Fruit fly (Drosophila melanogaster) whole organism, embryonic: ENCODE results near the gene ND-18.
A peak's percentile ranks its signal among the peaks of the same experiment; 100 is the strongest.

Source experiments
- Ada2b ChIP-seq: fragments of 200-800 bp; sonication (Bioruptor generic); IDR thresholded peaks from 2 replicates; pipeline ENCODE4 v1.3.6; 2022; ENCODE audit warnings: missing biosample characterization, missing genetic modification characterization
- CG10366 ChIP-seq: fragments of 200-800 bp; sonication (Bioruptor generic); IDR thresholded peaks from 2 replicates; pipeline ENCODE4 v1.3.6; 2022; ENCODE audit warnings: missing biosample characterization, missing genetic modification characterization
- CG12391 ChIP-seq: fragments of 200-800 bp; sonication (Bioruptor generic); optimal IDR thresholded peaks from 3 replicates; lab custom pipeline; 2018; ENCODE audit warnings: missing biosample characterization, mild to moderate bottlenecking, missing genetic modification characterization, moderate library complexity
- CG13296 ChIP-seq: fragments of 200-800 bp; sonication (Bioruptor generic); optimal IDR thresholded peaks from 3 replicates; lab custom pipeline; 2018; ENCODE audit warnings: missing biosample characterization, mild to moderate bottlenecking, missing genetic modification characterization
- CG13775 ChIP-seq: fragments of 200-800 bp; sonication (Bioruptor generic); optimal IDR thresholded peaks from 3 replicates; lab custom pipeline; 2017; ENCODE audit warnings: missing biosample characterization, mild to moderate bottlenecking, missing genetic modification characterization
- CG13894 ChIP-seq: fragments of 200-800 bp; sonication (Bioruptor generic); optimal IDR thresholded peaks from 3 replicates; lab custom pipeline; 2018; ENCODE audit warnings: missing biosample characterization, mild to moderate bottlenecking, missing genetic modification characterization, moderate library complexity
- CG17328 ChIP-seq: fragments of 200-800 bp; sonication (Bioruptor generic); IDR thresholded peaks from 2 replicates; pipeline ENCODE4 v1.3.6; 2022; ENCODE audit warnings: missing biosample characterization, missing genetic modification characterization
- CG17829 ChIP-seq: fragments of 200-800 bp; optimal IDR thresholded peaks from 2 replicates; lab custom pipeline; 2019; ENCODE audit warnings: missing biosample characterization, mild to moderate bottlenecking, missing genetic modification characterization, moderate library complexity
- CG1832 ChIP-seq: fragments of 200-800 bp; sonication (Bioruptor generic); optimal IDR thresholded peaks from 2 replicates; lab custom pipeline; 2017; ENCODE audit warnings: missing biosample characterization, mild to moderate bottlenecking, missing genetic modification characterization, inconsistent platforms
- CG34376 ChIP-seq: fragments of 200-800 bp; sonication (Bioruptor generic); optimal IDR thresholded peaks from 2 replicates; lab custom pipeline; 2018; ENCODE audit warnings: missing biosample characterization, mild to moderate bottlenecking, missing genetic modification characterization
- CG3847 ChIP-seq: fragments of 200-800 bp; sonication (Bioruptor generic); IDR thresholded peaks from 2 replicates; pipeline ENCODE4 v1.3.6; 2022; ENCODE audit warnings: missing biosample characterization, missing genetic modification characterization
- CG3995 ChIP-seq: fragments of 200-800 bp; sonication (Bioruptor generic); optimal IDR thresholded peaks from 3 replicates; lab custom pipeline; 2016; ENCODE audit warnings: missing biosample characterization, missing genetic modification characterization
- CG4820 ChIP-seq: fragments of 200-800 bp; sonication (Bioruptor generic); optimal IDR thresholded peaks from 3 replicates; lab custom pipeline; 2016; ENCODE audit warnings: missing biosample characterization, missing genetic modification characterization
- CG6654 ChIP-seq: fragments of 200-800 bp; sonication (Bioruptor generic); optimal IDR thresholded peaks from 2 replicates; lab custom pipeline; 2017; ENCODE audit warnings: missing biosample characterization, mild to moderate bottlenecking, missing genetic modification characterization
- D ChIP-seq, 2 experiments: fragments of 200-800 bp in 1 of 2; fragments of >200 bp in 1 of 2; sonication (Bioruptor generic) in 1 of 2; optimal IDR thresholded peaks; 2 replicates in 1 of 2; 3 replicates in 1 of 2; lab custom pipeline; 2017; ENCODE audit warnings: mild to moderate bottlenecking in 1 of 2, missing biosample characterization in 1 of 2, missing genetic modification characterization in 1 of 2, missing genetic modification reagents in 1 of 2
- Dip2 ChIP-seq: fragments of 200-800 bp; sonication (Bioruptor generic); IDR thresholded peaks from 2 replicates; pipeline ENCODE4 v1.3.6; 2022; ENCODE audit warnings: missing biosample characterization, missing genetic modification characterization
- Dp ChIP-seq: fragments of 200-800 bp; sonication (Bioruptor generic); optimal IDR thresholded peaks from 2 replicates; lab custom pipeline; 2018; ENCODE audit warnings: missing biosample characterization, mild to moderate bottlenecking, missing genetic modification characterization, moderate library complexity
- Dref ChIP-seq: fragments of 200-800 bp; sonication (Bioruptor generic); IDR thresholded peaks from 2 replicates; pipeline ENCODE4 v1.3.6; 2022; ENCODE audit warnings: missing biosample characterization, missing genetic modification characterization
- HLH4C ChIP-seq: fragments of 200-800 bp; sonication (Bioruptor generic); IDR thresholded peaks from 3 replicates; pipeline ENCODE4 v1.3.6; 2022; ENCODE audit warnings: missing biosample characterization, missing genetic modification characterization; ENCODE audit not compliant: partially characterized antibody
- Hr51 ChIP-seq, 2 experiments: fragments of 200-800 bp; sonication (Bioruptor generic); optimal IDR thresholded peaks; 2 replicates in 1 of 2; 3 replicates in 1 of 2; lab custom pipeline; 2016 to 2018; ENCODE audit warnings: missing biosample characterization in 2 of 2, missing genetic modification characterization in 2 of 2, mild to moderate bottlenecking in 1 of 2, moderate library complexity in 1 of 2
- Jarid2 ChIP-seq: fragments of 200-800 bp; sonication (Bioruptor generic); optimal IDR thresholded peaks from 3 replicates; lab custom pipeline; 2017; ENCODE audit warnings: mild to moderate bottlenecking, missing biosample characterization, missing genetic modification reagents, missing genetic modification characterization
- Meics ChIP-seq: fragments of 200-800 bp; sonication (Bioruptor generic); optimal IDR thresholded peaks from 2 replicates; lab custom pipeline; 2017; ENCODE audit warnings: missing biosample characterization, mild to moderate bottlenecking, missing genetic modification characterization
- Mes4 ChIP-seq: fragments of 200-800 bp; sonication (Bioruptor generic); optimal IDR thresholded peaks from 2 replicates; lab custom pipeline; 2016; ENCODE audit warnings: missing biosample characterization, missing genetic modification characterization
- Side ChIP-seq: fragments of 200-800 bp; sonication (Bioruptor generic); optimal IDR thresholded peaks from 2 replicates; lab custom pipeline; 2016; ENCODE audit warnings: missing biosample characterization, missing genetic modification characterization
- ab ChIP-seq: fragments of 200-800 bp; sonication (Bioruptor generic); optimal IDR thresholded peaks from 2 replicates; lab custom pipeline; 2016; ENCODE audit warnings: missing biosample characterization, missing genetic modification characterization
- ara ChIP-seq: fragments of 200-800 bp; sonication (Bioruptor generic); IDR thresholded peaks from 2 replicates; pipeline ENCODE4 v1.3.6; 2022; ENCODE audit warnings: missing biosample characterization, missing genetic modification characterization
- az2 ChIP-seq: fragments of 200-800 bp; sonication (Bioruptor generic); optimal IDR thresholded peaks from 3 replicates; lab custom pipeline; 2016; ENCODE audit warnings: missing biosample characterization, missing genetic modification characterization
- bbx ChIP-seq: fragments of 200-800 bp; sonication (Bioruptor generic); IDR thresholded peaks from 2 replicates; pipeline ENCODE4 v1.3.6; 2022; ENCODE audit warnings: missing biosample characterization, missing genetic modification characterization; ENCODE audit not compliant: partially characterized antibody
- chm ChIP-seq: fragments of 200-800 bp; sonication (Bioruptor generic); IDR thresholded peaks from 2 replicates; pipeline ENCODE4 v1.3.6; 2022; ENCODE audit warnings: missing biosample characterization, missing genetic modification characterization
- ci ChIP-seq: fragments of 200-800 bp; sonication (Bioruptor generic); IDR thresholded peaks from 3 replicates; pipeline ENCODE4 v1.3.6; 2022; ENCODE audit warnings: missing biosample characterization, missing genetic modification characterization
- en ChIP-seq: fragments of 200-800 bp; sonication (Bioruptor generic); optimal IDR thresholded peaks from 2 replicates; lab custom pipeline; 2016; ENCODE audit warnings: missing biosample characterization, missing genetic modification characterization
- jigr1 ChIP-seq: fragments of 200-800 bp; sonication (Bioruptor generic); IDR thresholded peaks from 3 replicates; pipeline ENCODE4 v1.3.6; 2022; ENCODE audit warnings: missing biosample characterization, missing genetic modification characterization
- jing ChIP-seq: fragments of 200-800 bp; sonication (Bioruptor generic); optimal IDR thresholded peaks from 2 replicates; lab custom pipeline; 2018; ENCODE audit warnings: missing biosample characterization, mild to moderate bottlenecking, missing genetic modification characterization
- lbe ChIP-seq: fragments of 200-800 bp; sonication (Bioruptor generic); optimal IDR thresholded peaks from 2 replicates; lab custom pipeline; 2016; ENCODE audit warnings: missing biosample characterization, mild to moderate bottlenecking, missing genetic modification characterization
- lilli ChIP-seq: fragments of 200-800 bp; sonication (Bioruptor generic); optimal IDR thresholded peaks from 3 replicates; lab custom pipeline; 2016; ENCODE audit warnings: missing biosample characterization, missing genetic modification characterization
- lmd ChIP-seq: fragments of 200-800 bp; sonication (Bioruptor generic); IDR thresholded peaks from 2 replicates; pipeline ENCODE4 v1.3.6; 2022; ENCODE audit warnings: missing biosample characterization, missing genetic modification characterization
- nerfin-1 ChIP-seq: fragments of 200-800 bp; sonication (Bioruptor generic); optimal IDR thresholded peaks from 3 replicates; lab custom pipeline; 2019; ENCODE audit warnings: missing biosample characterization, mild to moderate bottlenecking, missing genetic modification characterization, moderate library complexity
- oc ChIP-seq: fragments of 200-800 bp; sonication (Bioruptor generic); optimal IDR thresholded peaks from 2 replicates; lab custom pipeline; 2018; ENCODE audit warnings: missing biosample characterization, mild to moderate bottlenecking, missing genetic modification characterization, moderate library complexity
- pb ChIP-seq: fragments of 200-800 bp; sonication (Bioruptor generic); optimal IDR thresholded peaks from 3 replicates; lab custom pipeline; 2016; ENCODE audit warnings: missing biosample characterization, missing genetic modification characterization
- pnt ChIP-seq: fragments of 200-800 bp; sonication (Bioruptor generic); optimal IDR thresholded peaks from 3 replicates; lab custom pipeline; 2016; ENCODE audit warnings: missing biosample characterization, missing genetic modification characterization
- pros ChIP-seq: fragments of 200-800 bp; sonication (Bioruptor generic); optimal IDR thresholded peaks from 3 replicates; lab custom pipeline; 2019; ENCODE audit warnings: missing biosample characterization, mild to moderate bottlenecking, missing genetic modification characterization, moderate library complexity
- shn ChIP-seq: fragments of 200-800 bp; sonication (Bioruptor generic); optimal IDR thresholded peaks from 3 replicates; lab custom pipeline; 2016; ENCODE audit warnings: missing biosample characterization, missing genetic modification characterization
- sisA ChIP-seq: fragments of 200-800 bp; sonication (Bioruptor generic); IDR thresholded peaks from 2 replicates; pipeline ENCODE4 v1.3.6; 2022; ENCODE audit warnings: missing biosample characterization, missing genetic modification characterization
- slbo ChIP-seq: fragments of 200-800 bp; sonication (Bioruptor generic); IDR thresholded peaks from 2 replicates; pipeline ENCODE4 v1.3.6; 2022; ENCODE audit warnings: missing biosample characterization, missing genetic modification characterization
- sqz ChIP-seq: fragments of 200-800 bp; sonication (Bioruptor generic); optimal IDR thresholded peaks from 3 replicates; lab custom pipeline; 2018; ENCODE audit warnings: missing biosample characterization, mild to moderate bottlenecking, missing genetic modification characterization
- stwl ChIP-seq: fragments of 200-800 bp; sonication (Bioruptor generic); optimal IDR thresholded peaks from 3 replicates; lab custom pipeline; 2018; ENCODE audit warnings: missing biosample characterization, mild to moderate bottlenecking, missing genetic modification characterization, moderate library complexity
- tin ChIP-seq: fragments of 200-800 bp; sonication (Bioruptor generic); optimal IDR thresholded peaks from 3 replicates; lab custom pipeline; 2016; ENCODE audit warnings: missing biosample characterization, missing genetic modification characterization
- vnd ChIP-seq: fragments of 200-800 bp; sonication (Bioruptor generic); IDR thresholded peaks from 3 replicates; pipeline ENCODE4 v1.3.6; 2022; ENCODE audit warnings: missing biosample characterization, missing genetic modification characterization; ENCODE audit not compliant: partially characterized antibody
- wek ChIP-seq: fragments of 200-800 bp; sonication (Bioruptor generic); optimal IDR thresholded peaks from 3 replicates; lab custom pipeline; 2018; ENCODE audit warnings: missing biosample characterization, mild to moderate bottlenecking, missing genetic modification characterization, moderate library complexity
- wor ChIP-seq: fragments of 200-800 bp; sonication (Bioruptor generic); IDR thresholded peaks from 2 replicates; pipeline ENCODE4 v1.3.6; 2022; ENCODE audit warnings: missing biosample characterization, missing genetic modification characterization
- zen ChIP-seq: fragments of 200-800 bp; sonication (Bioruptor generic); optimal IDR thresholded peaks from 3 replicates; lab custom pipeline; 2018; ENCODE audit warnings: missing biosample characterization, mild to moderate bottlenecking, missing genetic modification characterization, moderate library complexity

ND-18 gene

DNA sequence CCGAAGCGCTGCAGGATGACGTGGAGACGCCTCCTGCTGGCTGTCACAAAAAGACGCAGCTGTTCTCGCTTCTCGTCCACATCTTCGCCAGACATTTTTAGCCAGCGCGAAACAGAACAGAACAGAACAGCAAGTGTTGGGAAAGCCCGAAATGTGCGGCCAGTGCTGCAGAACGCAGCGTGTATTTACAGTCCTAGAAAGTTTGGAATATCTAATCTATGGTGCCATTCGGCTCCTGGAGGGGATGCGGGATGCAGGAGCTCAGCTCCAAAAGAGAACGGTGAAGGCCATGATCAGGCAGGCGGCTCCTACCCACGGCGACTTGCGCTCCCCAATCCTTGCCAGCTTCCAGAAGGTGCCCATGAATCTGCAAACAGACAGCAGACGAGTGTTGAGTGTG is 2.1 kb downstream of the ND-18 start, which contains the start of gene CG12204 (continued):
- TF ChIP-seq Mes4 (GFP tag; lab: Kevin White, UChicago) (no peak), stwl (tag; lab: Kevin White, UChicago) (peak; percentile 70), CG6654 (no peak), slbo (GFP tag; lab: Robert Waterston, UW) (0 out of 2 replicates have a peak, but pooled peaks have one; percentile 24), CG3847 (peak; percentile 43; the same call in 1 of the 2 replicates), tin (GFP tag; lab: Kevin White, UChicago) (no peak), Dref (GFP tag; lab: Robert Waterston, UW) (no peak), CG34376 (GFP tag; lab: Kevin White, UChicago) (no peak), CG13775 (GFP tag; lab: Kevin White, UChicago) (peak; percentile 11), D (optimal IDR thresholded peaks at IDR 0.05; lab: Kevin White, UChicago) (no peak), D (GFP tag; optimal IDR thresholded peaks at IDR 0.05; lab: Kevin White, UChicago) (no peak), ara (GFP tag; lab: Robert Waterston, UW) (no peak), Meics (no peak), CG4820 (GFP tag; lab: Kevin White, UChicago) (no peak), bbx (GFP tag; lab: Robert Waterston, UW) (peak; percentile 24; the same call in 1 of the 2 replicates), CG12391 (no peak), CG17829 (tag; lab: Kevin White, UChicago) (no peak), CG13296 (GFP tag; lab: Kevin White, UChicago) (no peak), Dip2 (GFP tag; lab: Robert Waterston, UW) (no peak), Side (GFP tag; lab: Kevin White, UChicago) (peak; percentile 27), jigr1 (GFP tag; lab: Robert Waterston, UW) (no peak), CG10366 (GFP tag; lab: Robert Waterston, UW) (no peak), Ada2b (no peak), ab (GFP tag; lab: Kevin White, UChicago) (no peak), lilli (GFP tag; lab: Kevin White, UChicago) (no peak), sqz (GFP tag; lab: Kevin White, UChicago) (no peak), CG1832 (GFP tag; lab: Kevin White, UChicago) (no peak), vnd (GFP tag; lab: Robert Waterston, UW) (no peak), chm (GFP tag; lab: Robert Waterston, UW) (no peak; the same call in 1 of the 2 replicates), zen (no peak), CG3995 (no peak), Dp (GFP tag; lab: Kevin White, UChicago) (no peak), shn (no peak), pros (GFP tag; lab: Kevin White, UChicago) (no peak), pb (GFP tag; lab: Kevin White, UChicago) (no peak), sisA (GFP tag; lab: Robert Waterston, UW) (no peak), HLH4C (no peak), Jarid2 (GFP tag; lab: Kevin White, UChicago) (no peak), lmd (no peak; the same call in 1 of the 2 replicates), lbe (GFP tag; lab: Kevin White, UChicago) (no peak), Hr51 (GFP tag; optimal IDR thresholded peaks at IDR 0.05; lab: Kevin White, UChicago) (peak in 1 of 2 experiments; percentile 17), CG17328 (GFP tag; lab: Robert Waterston, UW) (no peak), CG13894 (no peak), ci (GFP tag; lab: Robert Waterston, UW) (peak; percentile 60; the same call in 1 of the 3 replicates), az2 (GFP tag; lab: Kevin White, UChicago) (no peak), wor (GFP tag; lab: Robert Waterston, UW) (no peak), en (no peak), jing (GFP tag; lab: Kevin White, UChicago) (no peak), nerfin-1 (tag; lab: Kevin White, UChicago) (no peak), pnt (GFP tag; lab: Kevin White, UChicago) (no peak), wek (no peak), oc (tag; lab: Kevin White, UChicago) (no peak)
